Worm (Caenorhabditis elegans) whole organism, mixed stage, embryonic: Measurements from ENCODE around the gene D1086.10.
"Not testable (repeated sequence)": the region's sequence is repeated elsewhere in the genome, so short reads cannot be mapped to it uniquely, and the experiment has no call there.

ENCODE experiments used
- M03D4.4 ChIP-seq: sonication (generic microtip); optimal IDR thresholded peaks from 2 replicates; lab custom pipeline; 2017; ENCODE audit warnings: mild to moderate bottlenecking, missing genetic modification characterization, missing compliant biosample characterization
- bed-3 ChIP-seq: fragments of 200-800 bp; sonication (Bioruptor generic); optimal IDR thresholded peaks from 3 replicates; lab custom pipeline; 2018; ENCODE audit warnings: mild to moderate bottlenecking, missing genetic modification characterization, moderate library complexity, missing compliant biosample characterization
- blmp-1 ChIP-seq: fragments of 150-350 bp; optimal IDR thresholded peaks from 2 replicates; lab custom pipeline; 2014; ENCODE audit warnings: missing biosample characterization, missing genetic modification characterization
- ceh-39 ChIP-seq: fragments of 150-350 bp; optimal IDR thresholded peaks from 2 replicates; lab custom pipeline; 2014; ENCODE audit warnings: missing biosample characterization, missing genetic modification characterization
- ceh-43 ChIP-seq: fragments of 200-800 bp; sonication (Bioruptor generic); optimal IDR thresholded peaks from 2 replicates; lab custom pipeline; 2018; ENCODE audit warnings: mild to moderate bottlenecking, missing genetic modification characterization, moderate library complexity, missing compliant biosample characterization
- ceh-83 ChIP-seq: fragments of 200-800 bp; sonication (Bioruptor generic); optimal IDR thresholded peaks from 2 replicates; lab custom pipeline; 2018; ENCODE audit warnings: mild to moderate bottlenecking, missing genetic modification characterization, missing compliant biosample characterization
- ces-1 ChIP-seq: fragments of 150-350 bp; optimal IDR thresholded peaks from 2 replicates; lab custom pipeline; 2014; ENCODE audit warnings: missing biosample characterization, missing genetic modification reagents, missing genetic modification characterization
- cnd-1 ChIP-seq: fragments of 200-800 bp; sonication (Bioruptor generic); optimal IDR thresholded peaks from 2 replicates; lab custom pipeline; 2018; ENCODE audit warnings: mild to moderate bottlenecking, missing genetic modification characterization, missing compliant biosample characterization
- drap-1 ChIP-seq: fragments of 200-800 bp; sonication (Bioruptor generic); optimal IDR thresholded peaks from 3 replicates; lab custom pipeline; 2018; ENCODE audit warnings: mild to moderate bottlenecking, missing genetic modification characterization, missing compliant biosample characterization
- elt-3 ChIP-seq: fragments of 150-350 bp; optimal IDR thresholded peaks from 2 replicates; lab custom pipeline; 2014; ENCODE audit warnings: missing biosample characterization, missing genetic modification characterization
- ham-2 ChIP-seq: fragments of 200-800 bp; sonication (Bioruptor generic); optimal IDR thresholded peaks from 2 replicates; lab custom pipeline; 2018; ENCODE audit warnings: mild to moderate bottlenecking, missing genetic modification characterization, missing compliant biosample characterization
- hlh-1 ChIP-seq: fragments of 150-350 bp; optimal IDR thresholded peaks from 2 replicates; lab custom pipeline; 2014; ENCODE audit warnings: missing biosample characterization, missing genetic modification reagents, missing genetic modification characterization
- lin-13 ChIP-seq: fragments of 150-350 bp; optimal IDR thresholded peaks from 2 replicates; lab custom pipeline; 2014; ENCODE audit warnings: missing biosample characterization, missing genetic modification characterization
- lin-32 ChIP-seq: fragments of 200-800 bp; sonication (Bioruptor generic); optimal IDR thresholded peaks from 2 replicates; lab custom pipeline; 2018; ENCODE audit warnings: mild to moderate bottlenecking, missing genetic modification characterization, missing compliant biosample characterization
- lsy-2 ChIP-seq: fragments of 150-350 bp; optimal IDR thresholded peaks from 2 replicates; lab custom pipeline; 2014; ENCODE audit warnings: missing biosample characterization, missing genetic modification characterization
- mls-2 ChIP-seq: sonication (generic microtip); optimal IDR thresholded peaks from 2 replicates; lab custom pipeline; 2016; ENCODE audit warnings: mild to moderate bottlenecking, missing genetic modification characterization, moderate library complexity, missing compliant biosample characterization
- nhr-12 ChIP-seq: fragments of 150-350 bp; optimal IDR thresholded peaks from 2 replicates; lab custom pipeline; 2014; ENCODE audit warnings: missing biosample characterization, missing genetic modification characterization
- nhr-2 ChIP-seq: fragments of 150-350 bp; optimal IDR thresholded peaks from 2 replicates; lab custom pipeline; 2014; ENCODE audit warnings: missing biosample characterization, missing genetic modification characterization
- nhr-237 ChIP-seq: fragments of 150-350 bp; optimal IDR thresholded peaks from 2 replicates; lab custom pipeline; 2014; ENCODE audit warnings: missing biosample characterization, missing genetic modification characterization
- nhr-28 ChIP-seq: fragments of 150-350 bp; optimal IDR thresholded peaks from 2 replicates; lab custom pipeline; 2014; ENCODE audit warnings: missing biosample characterization, missing genetic modification characterization
- pha-4 ChIP-seq: fragments of 150-350 bp; optimal IDR thresholded peaks from 2 replicates; lab custom pipeline; 2018; ENCODE audit warnings: missing biosample characterization, missing genetic modification reagents, missing genetic modification characterization
- snpc-4 ChIP-seq: fragments of 150-350 bp; optimal IDR thresholded peaks from 2 replicates; lab custom pipeline; 2014; ENCODE audit warnings: missing biosample characterization, missing genetic modification characterization
- sptf-1 ChIP-seq: sonication (generic microtip); optimal IDR thresholded peaks from 2 replicates; lab custom pipeline; 2017; ENCODE audit warnings: mild to moderate bottlenecking, missing genetic modification characterization, moderate library complexity, missing compliant biosample characterization
- tbx-8 ChIP-seq: fragments of 200-800 bp; sonication (Bioruptor generic); optimal IDR thresholded peaks from 2 replicates; lab custom pipeline; 2018; ENCODE audit warnings: mild to moderate bottlenecking, missing genetic modification characterization, moderate library complexity, missing compliant biosample characterization
- unc-120 ChIP-seq: sonication (generic microtip); optimal IDR thresholded peaks from 2 replicates; lab custom pipeline; 2017; ENCODE audit warnings: missing genetic modification characterization, missing compliant biosample characterization; ENCODE audit not compliant: poor library complexity, severe bottlenecking
- unc-39 ChIP-seq: fragments of 150-350 bp; optimal IDR thresholded peaks from 2 replicates; lab custom pipeline; 2014; ENCODE audit warnings: missing biosample characterization, missing genetic modification characterization
- unc-62 ChIP-seq: fragments of 150-350 bp; optimal IDR thresholded peaks from 2 replicates; lab custom pipeline; 2014; ENCODE audit warnings: missing biosample characterization, missing genetic modification reagents, missing genetic modification characterization
- zip-8 ChIP-seq: fragments of 150-350 bp; optimal IDR thresholded peaks from 2 replicates; lab custom pipeline; 2014; ENCODE audit warnings: missing biosample characterization, missing genetic modification characterization

Gene D1086.10

ce11 chrV:14082453-14082852 is at the start of gene D1086.10:
TSS of gene D1086.10 (plus strand) at chrV:14082753.
- TF ChIP-seq ceh-39 (tag; lab: Kevin White, UChicago) (no peak), snpc-4 (tag; lab: Kevin White, UChicago) (no peak), zip-8 (tag; lab: Kevin White, UChicago) (no peak), pha-4 (tag; lab: Kevin White, UChicago) (no peak), M03D4.4 (tag; lab: Kevin White, UChicago) (no peak), nhr-237 (tag; lab: Kevin White, UChicago) (no peak), nhr-2 (no peak), ceh-83 (no peak), tbx-8 (GFP tag; lab: Kevin White, UChicago) (no peak), drap-1 (GFP tag; lab: Kevin White, UChicago) (no peak), mls-2 (tag; lab: Kevin White, UChicago) (no peak), nhr-28 (tag; lab: Kevin White, UChicago) (no peak)

ce11 chrV:14033649-14034048 is 48.9 kb upstream of the D1086.10 start, which contains the start of gene ins-10:
TSS of gene ins-10 (plus strand) at chrV:14033949.
- no peak for TF ChIP-seq ham-2 (GFP tag; lab: Kevin White, UChicago)
- TF ChIP-seq nhr-12 (tag; lab: Kevin White, UChicago) = no peak
- no peak for TF ChIP-seq ceh-83
- TF ChIP-seq elt-3 (tag; lab: Kevin White, UChicago) = no peak
- TF ChIP-seq hlh-1 (tag; lab: Kevin White, UChicago) = no peak
- TF ChIP-seq nhr-237 (tag; lab: Kevin White, UChicago) = no peak
- no peak for TF ChIP-seq unc-39
- TF ChIP-seq M03D4.4 (tag; lab: Kevin White, UChicago) = no peak
- TF ChIP-seq mls-2 (tag; lab: Kevin White, UChicago) = no peak
- TF ChIP-seq ceh-43 (GFP tag; lab: Kevin White, UChicago) = no peak
- TF ChIP-seq lin-32 (GFP tag; lab: Kevin White, UChicago) = no peak
- TF ChIP-seq bed-3 = no peak
- no peak for TF ChIP-seq lsy-2 (tag; lab: Kevin White, UChicago)
- no peak for TF ChIP-seq blmp-1 (tag; lab: Kevin White, UChicago)
- TF ChIP-seq nhr-28 (tag; lab: Kevin White, UChicago) = no peak
- TF ChIP-seq, all 35 proteins: peak for 0

- TF ChIP-seq M03D4.4 (tag; lab: Kevin White, UChicago) (peak; percentile 23), drap-1 (GFP tag; lab: Kevin White, UChicago) (peak; percentile 34), unc-120 (tag; lab: Kevin White, UChicago) (peak; percentile 45), mls-2 (tag; lab: Kevin White, UChicago) (peak; percentile 44), sptf-1 (tag; lab: Kevin White, UChicago) (peak; percentile 65)
Measured at ce11 chrV:14038328-14039084, 44.0 kb upstream of the D1086.10 start, which contains the start of gene vps-39. TSS of gene vps-39 (minus strand) at chrV:14038378.

- not testable (repeated sequence) for TF ChIP-seq sptf-1 (tag; lab: Kevin White, UChicago); unc-62 (GFP tag; lab: Kevin White, UChicago); nhr-12 (tag; lab: Kevin White, UChicago)
Measured at ce11 chrV:14049274-14049673, 33.3 kb upstream of the D1086.10 start, which contains the start of gene F58D12.1. TSS of gene F58D12.1 (plus strand) at chrV:14049574.

ce11 chrV:14055097-14055496 is 27.5 kb upstream of the D1086.10 start:
- TF ChIP-seq ces-1 (GFP tag; lab: Kevin White, UChicago) = peak; percentile 65
- peak; percentile 38 for TF ChIP-seq nhr-237 (tag; lab: Kevin White, UChicago)
- TF ChIP-seq pha-4 (tag; lab: Kevin White, UChicago) = peak; percentile 51
- peak; percentile 49 for TF ChIP-seq sptf-1 (tag; lab: Kevin White, UChicago)
- TF ChIP-seq lsy-2 (tag; lab: Kevin White, UChicago) = peak; percentile 26
- TF ChIP-seq lin-13 (tag; lab: Kevin White, UChicago) = peak; percentile 34
- peak; percentile 25 for TF ChIP-seq cnd-1
- peak; percentile 11 for TF ChIP-seq unc-120 (tag; lab: Kevin White, UChicago)
